Fruit fly (Drosophila melanogaster) whole organism, embryonic: ENCODE results near the gene Zdhhc8.

Experiments
- Bgb ChIP-seq: fragments of 200-800 bp; sonication (Bioruptor generic); IDR thresholded peaks from 2 replicates; pipeline ENCODE4 v1.3.6; 2022; ENCODE audit warnings: missing biosample characterization, missing genetic modification characterization; ENCODE audit not compliant: partially characterized antibody
- CG11723 ChIP-seq: fragments of 200-800 bp; sonication (Bioruptor generic); optimal IDR thresholded peaks from 2 replicates; lab custom pipeline; 2017; ENCODE audit warnings: missing biosample characterization, mild to moderate bottlenecking, missing genetic modification characterization
- CG12071 ChIP-seq: fragments of 200-800 bp; sonication (Bioruptor generic); optimal IDR thresholded peaks from 3 replicates; lab custom pipeline; 2018; ENCODE audit warnings: missing biosample characterization, mild to moderate bottlenecking, missing genetic modification characterization
- CG12769 ChIP-seq: fragments of 200-800 bp; sonication (Bioruptor generic); optimal IDR thresholded peaks from 2 replicates; lab custom pipeline; 2019; ENCODE audit warnings: missing biosample characterization, mild to moderate bottlenecking, missing genetic modification characterization, moderate library complexity
- CG13775 ChIP-seq: fragments of 200-800 bp; sonication (Bioruptor generic); optimal IDR thresholded peaks from 3 replicates; lab custom pipeline; 2017; ENCODE audit warnings: missing biosample characterization, mild to moderate bottlenecking, missing genetic modification characterization
- CG14667 ChIP-seq: fragments of 200-800 bp; sonication (Bioruptor generic); IDR thresholded peaks from 2 replicates; pipeline ENCODE4 v1.3.6; 2022; ENCODE audit warnings: missing biosample characterization, missing genetic modification characterization
- CG16813 ChIP-seq: fragments of 200-800 bp; sonication (Bioruptor generic); IDR thresholded peaks from 3 replicates; pipeline ENCODE4 v1.3.6; 2022; ENCODE audit warnings: missing biosample characterization, missing genetic modification characterization; ENCODE audit not compliant: partially characterized antibody
- CG18011 ChIP-seq: fragments of 200-800 bp; sonication (Bioruptor generic); optimal IDR thresholded peaks from 2 replicates; lab custom pipeline; 2017; ENCODE audit warnings: missing biosample characterization, missing genetic modification characterization, mild to moderate bottlenecking, moderate library complexity, missing genotype
- CG3065 ChIP-seq: fragments of 200-800 bp; sonication (Bioruptor generic); optimal IDR thresholded peaks from 2 replicates; lab custom pipeline; 2016; ENCODE audit warnings: missing biosample characterization, missing genetic modification characterization
- CG3281 ChIP-seq: fragments of 200-800 bp; sonication (Bioruptor generic); optimal IDR thresholded peaks from 3 replicates; lab custom pipeline; 2017; ENCODE audit warnings: missing biosample characterization, mild to moderate bottlenecking, missing genetic modification characterization
- CG4282 ChIP-seq: fragments of 200-800 bp; sonication (Bioruptor generic); optimal IDR thresholded peaks from 2 replicates; lab custom pipeline; 2016; ENCODE audit warnings: missing biosample characterization, missing genetic modification characterization
- CG6683 ChIP-seq: fragments of 200-800 bp; sonication (Bioruptor generic); optimal IDR thresholded peaks from 2 replicates; lab custom pipeline; 2017; ENCODE audit warnings: missing biosample characterization, mild to moderate bottlenecking, missing genetic modification characterization, missing genetic modification reagents
- CG6791 ChIP-seq: fragments of 200-800 bp; sonication (Bioruptor generic); IDR thresholded peaks from 3 replicates; pipeline ENCODE4 v1.3.6; 2022; ENCODE audit warnings: missing biosample characterization, missing genetic modification characterization; ENCODE audit not compliant: partially characterized antibody
- CG7372 ChIP-seq: fragments of 200-800 bp; sonication (Bioruptor generic); IDR thresholded peaks from 2 replicates; pipeline ENCODE4 v1.3.6; 2022; ENCODE audit warnings: missing biosample characterization, missing genetic modification characterization
- CG7987 ChIP-seq: fragments of 200-800 bp; sonication (Bioruptor generic); optimal IDR thresholded peaks from 2 replicates; lab custom pipeline; 2018; ENCODE audit warnings: missing biosample characterization, mild to moderate bottlenecking, missing genetic modification characterization, moderate library complexity
- CG9727 ChIP-seq: fragments of 200-800 bp; sonication (Bioruptor generic); optimal IDR thresholded peaks from 3 replicates; lab custom pipeline; 2017; ENCODE audit warnings: missing biosample characterization, mild to moderate bottlenecking, missing genetic modification characterization
- CG9797 ChIP-seq: fragments of 200-800 bp; sonication (Bioruptor generic); optimal IDR thresholded peaks from 3 replicates; lab custom pipeline; 2018; ENCODE audit warnings: missing biosample characterization, mild to moderate bottlenecking, missing genetic modification characterization
- CHES-1-like ChIP-seq: fragments of 200-800 bp; sonication (Bioruptor generic); optimal IDR thresholded peaks from 2 replicates; lab custom pipeline; 2016; ENCODE audit warnings: missing biosample characterization, missing genetic modification characterization
- CTCF ChIP-seq: fragments of 200-800 bp; sonication (Bioruptor generic); optimal IDR thresholded peaks from 2 replicates; lab custom pipeline; 2017; ENCODE audit warnings: missing biosample characterization, mild to moderate bottlenecking, missing genetic modification characterization, moderate library complexity
- Camta ChIP-seq: fragments of 200-800 bp; sonication (Bioruptor generic); optimal IDR thresholded peaks from 2 replicates; lab custom pipeline; 2016; ENCODE audit warnings: missing biosample characterization, missing genetic modification characterization
- D ChIP-seq, 2 experiments: fragments of 200-800 bp in 1 of 2; fragments of >200 bp in 1 of 2; sonication (Bioruptor generic) in 1 of 2; optimal IDR thresholded peaks; 2 replicates in 1 of 2; 3 replicates in 1 of 2; lab custom pipeline; 2017; ENCODE audit warnings: mild to moderate bottlenecking in 1 of 2, missing biosample characterization in 1 of 2, missing genetic modification characterization in 1 of 2, missing genetic modification reagents in 1 of 2
- Dad ChIP-seq: fragments of 200-800 bp; sonication (Bioruptor generic); optimal IDR thresholded peaks from 3 replicates; lab custom pipeline; 2016; ENCODE audit warnings: missing biosample characterization, missing genetic modification characterization
- Dref ChIP-seq: fragments of 200-800 bp; sonication (Bioruptor generic); IDR thresholded peaks from 2 replicates; pipeline ENCODE4 v1.3.6; 2022; ENCODE audit warnings: missing biosample characterization, missing genetic modification characterization
- Ets65A ChIP-seq: fragments of 200-800 bp; sonication (Bioruptor generic); peaks from one replicate; lab custom pipeline; 2016; ENCODE audit warnings: missing biosample characterization, missing genetic modification characterization
- HLH4C ChIP-seq: fragments of 200-800 bp; sonication (Bioruptor generic); IDR thresholded peaks from 3 replicates; pipeline ENCODE4 v1.3.6; 2022; ENCODE audit warnings: missing biosample characterization, missing genetic modification characterization; ENCODE audit not compliant: partially characterized antibody
- NFAT ChIP-seq: fragments of 200-800 bp; sonication (Bioruptor generic); IDR thresholded peaks from 2 replicates; pipeline ENCODE4 v1.3.6; 2022; ENCODE audit warnings: missing biosample characterization, missing genetic modification characterization
- Optix ChIP-seq: fragments of 200-800 bp; sonication (Bioruptor generic); IDR thresholded peaks from 3 replicates; pipeline ENCODE4 v1.3.6; 2022; ENCODE audit warnings: missing biosample characterization, missing genetic modification characterization
- PHDP ChIP-seq: fragments of 200-800 bp; sonication (Bioruptor generic); optimal IDR thresholded peaks from 3 replicates; lab custom pipeline; 2018; ENCODE audit warnings: missing biosample characterization, mild to moderate bottlenecking, missing genetic modification characterization, moderate library complexity
- Rfx ChIP-seq: fragments of 200-800 bp; sonication (Bioruptor generic); IDR thresholded peaks from 2 replicates; pipeline ENCODE4 v1.3.6; 2022; ENCODE audit warnings: missing biosample characterization, missing genetic modification characterization
- Side ChIP-seq: fragments of 200-800 bp; sonication (Bioruptor generic); optimal IDR thresholded peaks from 2 replicates; lab custom pipeline; 2016; ENCODE audit warnings: missing biosample characterization, missing genetic modification characterization
- Trl ChIP-seq, 3 experiments: fragments of >200 bp in 2 of 3; fragments of 200-800 bp in 1 of 3; sonication (Bioruptor generic) in 1 of 3; optimal IDR thresholded peaks; 2 replicates in 1 of 3; 3 replicates in 2 of 3; lab custom pipeline; 2016 to 2017; ENCODE audit warnings: missing biosample characterization in 1 of 3, missing genetic modification characterization in 1 of 3
- YL-1 ChIP-seq: fragments of 200-800 bp; sonication (Bioruptor generic); optimal IDR thresholded peaks from 3 replicates; lab custom pipeline; 2017; ENCODE audit warnings: missing biosample characterization, mild to moderate bottlenecking, missing genetic modification characterization
- ash1 ChIP-seq: fragments of 200-800 bp; sonication (Bioruptor generic); optimal IDR thresholded peaks from 2 replicates; lab custom pipeline; 2018; ENCODE audit warnings: missing biosample characterization, mild to moderate bottlenecking, missing genetic modification characterization
- cg ChIP-seq: fragments of 200-800 bp; sonication (Bioruptor generic); optimal IDR thresholded peaks from 3 replicates; lab custom pipeline; 2019; ENCODE audit warnings: missing biosample characterization, mild to moderate bottlenecking, missing genetic modification characterization, moderate library complexity
- ci ChIP-seq: fragments of 200-800 bp; sonication (Bioruptor generic); IDR thresholded peaks from 3 replicates; pipeline ENCODE4 v1.3.6; 2022; ENCODE audit warnings: missing biosample characterization, missing genetic modification characterization
- eyg ChIP-seq: fragments of 200-800 bp; sonication (Bioruptor generic); optimal IDR thresholded peaks from 3 replicates; lab custom pipeline; 2016; ENCODE audit warnings: missing biosample characterization, missing genetic modification characterization
- fd96Cb ChIP-seq: fragments of 200-800 bp; sonication (Bioruptor generic); optimal IDR thresholded peaks from 2 replicates; lab custom pipeline; 2018; ENCODE audit warnings: missing biosample characterization, mild to moderate bottlenecking, missing genetic modification characterization, moderate library complexity
- ftz-f1 ChIP-seq: fragments of 200-800 bp; sonication (Bioruptor generic); optimal IDR thresholded peaks from 2 replicates; lab custom pipeline; 2016; ENCODE audit warnings: missing biosample characterization, missing genetic modification characterization
- gsb-n ChIP-seq: fragments of 200-800 bp; sonication (Bioruptor generic); optimal IDR thresholded peaks from 3 replicates; lab custom pipeline; 2018; ENCODE audit warnings: missing biosample characterization, mild to moderate bottlenecking, missing genetic modification characterization
- kah ChIP-seq: fragments of 200-800 bp; sonication (Bioruptor generic); optimal IDR thresholded peaks from 2 replicates; lab custom pipeline; 2018; ENCODE audit warnings: missing biosample characterization, mild to moderate bottlenecking, missing genetic modification characterization
- lilli ChIP-seq: fragments of 200-800 bp; sonication (Bioruptor generic); optimal IDR thresholded peaks from 3 replicates; lab custom pipeline; 2016; ENCODE audit warnings: missing biosample characterization, missing genetic modification characterization
- lmd ChIP-seq: fragments of 200-800 bp; sonication (Bioruptor generic); IDR thresholded peaks from 2 replicates; pipeline ENCODE4 v1.3.6; 2022; ENCODE audit warnings: missing biosample characterization, missing genetic modification characterization
- nau ChIP-seq: fragments of 200-800 bp; sonication (Bioruptor generic); optimal IDR thresholded peaks from 3 replicates; lab custom pipeline; 2017; ENCODE audit warnings: missing biosample characterization, mild to moderate bottlenecking, missing genetic modification characterization, missing genetic modification reagents
- onecut ChIP-seq: fragments of 200-800 bp; sonication (Bioruptor generic); IDR thresholded peaks from 2 replicates; pipeline ENCODE4 v1.3.6; 2022; ENCODE audit warnings: missing biosample characterization, missing genetic modification characterization
- pan ChIP-seq, 4 experiments: fragments of >200 bp in 3 of 4; fragments of 200-800 bp in 1 of 4; sonication (Bioruptor generic) in 1 of 4; optimal IDR thresholded peaks in 3 of 4; IDR thresholded peaks in 1 of 4; 2 replicates each; pipeline versions ENCODE4 v1.3.6 to Lab custom; 2017 to 2022; ENCODE audit warnings: missing biosample characterization in 2 of 4, missing genetic modification characterization in 2 of 4, mixed read lengths in 1 of 4
- pb ChIP-seq: fragments of 200-800 bp; sonication (Bioruptor generic); optimal IDR thresholded peaks from 3 replicates; lab custom pipeline; 2016; ENCODE audit warnings: missing biosample characterization, missing genetic modification characterization
- row ChIP-seq: fragments of 200-800 bp; sonication (Bioruptor generic); IDR thresholded peaks from 3 replicates; pipeline ENCODE4 v1.3.6; 2022; ENCODE audit warnings: missing biosample characterization, missing genetic modification characterization
- sqz ChIP-seq: fragments of 200-800 bp; sonication (Bioruptor generic); optimal IDR thresholded peaks from 3 replicates; lab custom pipeline; 2018; ENCODE audit warnings: missing biosample characterization, mild to moderate bottlenecking, missing genetic modification characterization
- sug ChIP-seq: fragments of 200-800 bp; optimal IDR thresholded peaks from 2 replicates; lab custom pipeline; 2019; ENCODE audit warnings: missing biosample characterization, mild to moderate bottlenecking, missing genetic modification characterization, moderate library complexity

Gene Zdhhc8

dm6 chrX:9355996-9356708 is at the start of gene Zdhhc8, which contains the start of gene BCL7-like (continued):
- TF ChIP-seq pan (optimal IDR thresholded peaks at IDR 0.05; lab: Kevin White, UChicago) (no peak), pan (GFP tag; optimal IDR thresholded peaks at IDR 0.05 in 1 of 2, IDR thresholded peaks at IDR 0.05 in 1 of 2) (no peak), nau (GFP tag; lab: Kevin White, UChicago) (no peak), Bgb (GFP tag; lab: Robert Waterston, UW) (peak; percentile 99), CG7987 (no peak), pb (GFP tag; lab: Kevin White, UChicago) (no peak), CG3281 (no peak), onecut (GFP tag; lab: Robert Waterston, UW) (no peak), Ets65A (GFP tag; lab: Kevin White, UChicago) (peak; percentile 94), ash1 (GFP tag; lab: Kevin White, UChicago) (no peak), ci (GFP tag; lab: Robert Waterston, UW) (no peak), CG13775 (GFP tag; lab: Kevin White, UChicago) (peak; percentile 42), CG12769 (tag; lab: Kevin White, UChicago) (no peak), CG14667 (GFP tag; lab: Robert Waterston, UW) (no peak), lilli (GFP tag; lab: Kevin White, UChicago) (peak; percentile 54), sug (no peak), PHDP (no peak), lmd (GFP tag; lab: Robert Waterston, UW) (peak; percentile 35; the same call in 1 of the 2 replicates), CG18011 (GFP tag; lab: Kevin White, UChicago) (no peak), kah (GFP tag; lab: Kevin White, UChicago) (no peak), Camta (GFP tag; lab: Kevin White, UChicago) (no peak), eyg (GFP tag; lab: Kevin White, UChicago) (no peak), CG12071 (no peak), NFAT (GFP tag; lab: Robert Waterston, UW) (no peak), YL-1 (GFP tag; lab: Kevin White, UChicago) (peak; percentile 48), Rfx (GFP tag; lab: Robert Waterston, UW) (peak; percentile 48), CG16813 (GFP tag; lab: Robert Waterston, UW) (peak; percentile 99), CG9727 (peak; percentile 57), HLH4C (GFP tag; lab: Robert Waterston, UW) (peak; percentile 99), ftz-f1 (GFP tag; lab: Kevin White, UChicago) (no peak), CTCF (no peak), CG4282 (GFP tag; lab: Kevin White, UChicago) (no peak), CG6683 (no peak), CG3065 (no peak), fd96Cb (tag; lab: Kevin White, UChicago) (no peak), Dref (GFP tag; lab: Robert Waterston, UW) (peak; percentile 96), D (optimal IDR thresholded peaks at IDR 0.05; lab: Kevin White, UChicago) (peak; percentile 28), D (GFP tag; optimal IDR thresholded peaks at IDR 0.05; lab: Kevin White, UChicago) (no peak), Side (GFP tag; lab: Kevin White, UChicago) (no peak), gsb-n (tag; lab: Kevin White, UChicago) (no peak), CHES-1-like (GFP tag; lab: Kevin White, UChicago) (peak; percentile 9), row (peak; percentile 69), CG9797 (peak; percentile 92), cg (GFP tag; lab: Kevin White, UChicago) (no peak), Trl (optimal IDR thresholded peaks at IDR 0.05; lab: Kevin White, UChicago) (no peak), Trl (GFP tag; optimal IDR thresholded peaks at IDR 0.05; lab: Kevin White, UChicago) (peak; percentile 9), Dad (no peak), CG11723 (no peak), Optix (GFP tag; lab: Robert Waterston, UW) (no peak; the same call in 2 of the 3 replicates), CG7372 (GFP tag; lab: Robert Waterston, UW) (no peak), CG6791 (GFP tag; lab: Robert Waterston, UW) (peak; percentile 98), sqz (GFP tag; lab: Kevin White, UChicago) (peak; percentile 99)
